Worm (Caenorhabditis elegans): Measurements from ENCODE around the gene unc-16.

DNA sequence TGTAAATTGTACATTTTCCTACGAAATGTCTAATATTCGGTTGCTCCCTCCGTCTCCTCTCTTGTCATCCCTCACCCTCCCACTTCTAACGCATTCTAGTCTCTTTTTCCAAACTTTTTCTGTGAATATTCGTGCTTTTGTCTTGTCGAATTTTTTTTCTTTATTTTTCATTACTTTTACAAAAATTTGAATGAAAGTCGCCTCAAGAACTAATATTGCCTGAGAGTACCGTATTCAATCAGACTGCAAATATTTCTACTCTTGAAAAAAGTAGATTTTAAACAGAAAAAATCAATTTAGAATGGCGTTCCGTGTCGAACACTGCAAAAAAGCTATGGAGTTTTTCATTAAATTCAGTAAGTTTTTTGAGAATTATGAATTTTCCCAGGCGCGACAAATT, 10.2 kb downstream of the unc-16 start, which contains the start of gene ZK1098.11:
- TF ChIP-seq sea-1 (GFP tag; conservative IDR thresholded peaks at IDR 0.05) (no peak), tbx-37 (GFP tag; conservative IDR thresholded peaks at IDR 0.05) (no peak), tra-4 (tag; optimal IDR thresholded peaks at IDR 0.05) (no peak)

All from whole organism, early embryonic.